Fruit fly (Drosophila melanogaster) ovary, adult (tissue): Measurements from ENCODE around the gene Gr93a.
A peak's percentile ranks its signal among the peaks of the same experiment; 100 is the strongest.

Experiments
- CG17801 ChIP-seq: fragments of 200-800 bp; optimal IDR thresholded peaks from 2 replicates; lab custom pipeline; 2019; ENCODE audit warnings: missing biosample characterization, mild to moderate bottlenecking, missing genetic modification characterization, moderate library complexity; ENCODE audit not compliant: partially characterized antibody

Gr93a gene

DNA sequence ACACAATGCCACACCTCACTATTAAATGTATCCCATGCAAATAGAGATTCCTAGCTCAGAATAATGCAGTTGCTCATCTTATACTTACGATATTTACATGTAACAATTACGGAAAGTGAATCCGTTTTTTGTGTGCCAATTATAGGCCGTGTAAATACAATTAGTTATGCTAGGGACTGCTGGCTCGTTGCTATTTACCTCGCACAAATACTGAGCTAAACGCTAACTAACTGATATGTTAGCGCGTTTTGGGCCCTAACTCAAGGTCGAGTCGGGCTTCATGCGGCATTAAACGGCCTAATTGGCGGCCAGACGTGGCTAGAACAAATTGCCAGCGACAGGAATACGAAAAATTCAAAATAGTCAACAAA lies 24.6 kb downstream of the Gr93a start:
- TF ChIP-seq CG17801, result no peak

DNA sequence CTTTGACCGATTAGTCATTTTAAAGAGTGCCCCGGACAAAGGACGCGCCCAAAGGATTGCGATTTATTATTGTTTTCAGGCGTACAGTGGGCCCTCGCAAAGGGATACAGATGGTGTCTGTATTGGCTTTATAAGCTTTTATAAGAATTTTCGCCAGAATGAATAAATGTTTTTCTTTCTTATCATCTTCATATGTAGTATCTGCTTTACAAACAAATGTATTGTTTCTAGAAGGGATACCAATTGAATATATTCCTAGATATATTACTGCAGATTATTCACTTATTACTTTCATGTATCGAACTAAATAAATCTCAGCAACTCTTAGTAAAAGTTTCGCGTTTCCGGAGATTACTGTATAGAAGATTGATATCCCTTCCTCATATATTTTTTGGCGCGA lies 25.2 kb downstream of the Gr93a start:
- no peak for TF ChIP-seq CG17801

DNA sequence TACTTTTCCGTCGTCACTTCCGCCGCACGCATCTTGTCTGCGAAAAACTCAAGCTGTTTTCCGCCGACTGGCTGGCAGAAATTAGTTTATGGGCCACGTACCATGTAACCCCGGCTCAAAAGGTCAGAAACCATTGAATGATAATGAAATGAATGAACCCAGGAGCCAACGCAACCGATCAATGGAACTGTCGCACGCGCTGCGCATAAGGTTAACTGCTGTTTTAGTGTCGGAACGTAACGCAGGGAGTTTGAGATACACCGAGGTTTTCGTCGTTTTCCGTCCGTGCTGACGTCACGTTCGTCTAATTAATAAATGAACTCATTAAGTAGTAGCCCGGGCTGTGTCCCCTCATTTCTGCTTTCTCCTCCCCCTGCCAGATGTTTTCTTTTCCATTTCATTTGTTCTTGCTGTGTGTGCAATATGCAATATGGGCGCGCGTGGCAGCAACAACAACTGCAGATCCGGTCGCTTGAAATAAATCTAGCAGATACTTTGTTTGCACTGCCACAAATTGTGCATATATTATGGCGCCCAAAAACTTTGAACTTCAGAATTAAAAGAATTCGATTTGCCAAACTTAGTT lies 26.1 kb downstream of the Gr93a start:
- no peak for TF ChIP-seq CG17801

DNA sequence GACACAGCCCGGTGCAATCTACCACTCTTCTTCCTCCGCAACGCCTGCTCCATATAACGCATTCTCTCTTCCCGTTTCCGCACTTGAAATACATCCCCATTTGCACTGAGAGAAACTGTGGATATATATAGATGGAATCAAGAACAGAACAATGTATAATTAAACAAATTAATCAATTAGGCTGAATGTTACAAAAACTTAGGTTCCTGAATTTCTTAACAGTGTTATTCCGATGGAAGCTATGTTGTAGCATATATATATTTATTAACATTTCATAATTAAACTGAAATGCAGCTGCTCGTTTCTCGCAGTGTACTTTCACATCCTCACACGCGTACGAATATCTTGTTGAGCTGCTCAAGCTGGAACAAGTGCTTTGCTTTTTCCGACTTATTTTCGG lies 27.2 kb downstream of the Gr93a start:
- TF ChIP-seq CG17801, result no peak

DNA sequence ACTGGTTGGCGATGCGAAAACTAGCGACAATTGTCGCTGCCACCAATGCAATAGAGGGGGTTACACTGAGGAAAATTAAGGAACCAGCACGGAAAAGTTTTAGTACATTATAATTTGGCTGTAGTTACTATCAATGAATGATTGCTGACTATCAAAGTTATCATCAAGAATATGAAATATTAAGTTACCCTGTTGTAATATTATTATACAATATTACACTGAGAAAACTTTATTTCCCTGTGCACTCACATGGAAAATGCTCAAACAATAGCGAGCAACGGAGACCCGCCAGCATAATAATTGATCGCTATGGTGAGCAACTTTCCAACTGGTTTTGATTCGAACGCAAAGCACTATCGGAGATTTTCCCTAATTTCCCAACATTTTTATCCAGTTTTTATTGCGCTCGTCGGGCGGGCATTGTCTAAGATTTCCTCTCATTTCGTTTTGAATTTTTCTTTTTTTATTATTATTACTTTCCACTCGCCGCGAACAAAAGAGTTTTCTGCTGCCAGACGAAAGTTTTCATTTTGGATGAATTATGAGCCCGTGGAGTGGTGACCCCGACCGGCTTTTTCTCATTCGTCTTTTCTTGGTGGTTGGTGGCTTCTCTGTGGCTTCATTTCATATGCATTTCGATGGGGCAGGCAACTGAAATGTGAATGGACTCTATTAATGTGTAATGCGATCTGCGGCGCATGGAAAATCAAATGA lies 30.0 kb downstream of the Gr93a start:
- no peak for TF ChIP-seq CG17801

DNA sequence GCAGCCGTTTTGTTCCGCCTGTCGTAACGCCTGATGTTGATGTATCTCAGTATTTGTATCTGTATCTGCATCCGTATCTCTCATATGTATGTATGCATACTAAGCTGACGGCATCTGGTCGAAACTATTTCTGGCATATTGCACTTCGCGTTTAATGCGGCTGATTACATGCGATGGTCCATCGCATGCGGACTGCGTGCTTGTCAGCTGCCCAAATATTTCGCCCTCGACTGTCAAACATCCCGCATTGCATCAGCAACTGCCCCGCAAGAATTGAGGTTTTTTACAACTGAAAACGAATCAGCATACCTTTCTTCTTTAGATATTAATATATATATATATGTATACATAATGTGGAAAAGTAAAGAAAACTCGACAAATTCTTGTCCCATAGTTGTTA lies 30.6 kb downstream of the Gr93a start:
- TF ChIP-seq CG17801, result no peak

DNA sequence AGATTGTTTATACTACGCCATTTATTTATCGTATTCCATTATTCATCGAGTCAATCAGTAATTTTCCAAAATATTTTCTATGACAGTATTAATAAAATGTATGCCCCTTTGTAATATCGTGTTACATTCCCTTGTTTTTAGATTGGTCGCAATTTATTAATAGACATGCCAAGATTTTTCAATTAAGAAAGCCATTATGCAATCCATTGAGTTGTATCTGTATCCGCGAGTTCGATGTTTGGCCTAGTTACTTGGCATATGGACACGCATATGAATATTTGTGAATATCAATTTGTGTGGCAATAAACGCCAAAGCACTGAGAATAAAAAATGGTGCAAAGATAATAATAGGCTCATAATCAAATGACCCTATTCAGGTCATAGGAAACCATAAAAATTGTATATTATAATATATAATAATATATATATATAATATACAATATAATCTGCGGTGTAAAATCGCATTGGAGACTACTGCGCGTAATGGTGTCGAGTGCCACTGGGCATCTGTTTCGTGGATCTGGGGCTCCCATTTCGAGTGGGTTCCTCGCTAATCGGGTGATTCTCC lies 31.6 kb downstream of the Gr93a start:
- TF ChIP-seq CG17801, result no peak

DNA sequence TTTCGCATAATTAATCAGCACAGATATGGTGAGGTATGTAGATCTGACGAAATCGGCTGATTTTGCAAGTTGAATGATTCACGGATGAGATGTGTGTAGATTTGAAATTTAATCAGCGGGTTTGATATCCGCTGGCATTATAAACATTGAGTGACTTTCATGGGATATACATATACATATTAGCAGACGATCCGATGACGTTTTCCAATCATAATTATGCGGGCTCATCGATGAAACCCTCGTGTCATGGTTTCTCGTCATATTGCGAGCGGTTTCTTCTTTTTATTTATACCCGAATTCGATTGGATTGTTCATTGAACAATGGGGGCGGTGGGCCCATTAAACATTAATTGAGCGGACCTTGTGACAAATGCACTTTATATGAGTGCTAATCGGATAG lies 32.2 kb downstream of the Gr93a start:
- no peak for TF ChIP-seq CG17801

DNA sequence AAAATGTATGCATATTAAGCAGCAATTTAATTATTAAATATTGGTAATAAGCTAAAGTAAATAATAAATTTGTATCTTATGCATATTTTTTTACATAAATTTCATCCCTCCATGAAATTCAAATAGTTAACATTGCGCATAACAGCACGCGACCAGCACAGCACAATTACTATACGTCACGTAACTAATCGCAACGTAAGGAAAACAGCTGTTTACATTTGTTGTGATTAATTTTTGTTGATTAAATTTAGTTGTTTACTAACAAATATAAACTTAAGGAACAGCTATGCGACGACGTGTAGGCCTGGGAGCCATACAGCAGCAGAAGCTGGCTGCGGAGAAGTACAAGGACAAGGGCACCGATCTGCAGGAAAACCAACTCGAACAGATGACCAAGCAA lies 32.7 kb downstream of the Gr93a start, which contains the start of gene lsn:
TSS of gene lsn (plus strand) at position 177 of the 400 bp plus-strand sequence.
- no peak for TF ChIP-seq CG17801

DNA sequence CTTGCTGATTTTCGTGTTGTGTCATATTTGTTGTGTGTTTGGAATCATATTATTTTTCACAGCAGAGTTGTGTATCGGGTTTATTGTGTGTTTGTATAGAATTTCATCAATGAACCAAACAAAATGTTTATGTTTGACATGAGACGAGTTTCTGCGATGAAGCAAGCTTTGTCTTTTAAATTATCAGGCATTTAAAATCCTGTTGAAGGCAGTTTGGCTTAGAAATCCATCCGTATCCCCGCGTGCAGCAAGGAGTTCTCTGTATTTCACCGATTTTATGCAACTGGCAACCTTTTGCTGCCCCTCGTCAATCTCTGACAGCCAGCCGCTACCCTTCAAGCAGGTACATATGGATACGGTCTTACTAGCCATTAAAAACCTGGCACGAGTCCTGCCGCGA lies 35.5 kb downstream of the Gr93a start, which contains the start of the genes CG6569 and Cby:
TSS of gene CG6569 (minus strand) at position 101 of the 400 bp plus-strand sequence.
TSS of gene Cby (plus strand) at position 185 of the 400 bp plus-strand sequence.
- TF ChIP-seq CG17801, result no peak

DNA sequence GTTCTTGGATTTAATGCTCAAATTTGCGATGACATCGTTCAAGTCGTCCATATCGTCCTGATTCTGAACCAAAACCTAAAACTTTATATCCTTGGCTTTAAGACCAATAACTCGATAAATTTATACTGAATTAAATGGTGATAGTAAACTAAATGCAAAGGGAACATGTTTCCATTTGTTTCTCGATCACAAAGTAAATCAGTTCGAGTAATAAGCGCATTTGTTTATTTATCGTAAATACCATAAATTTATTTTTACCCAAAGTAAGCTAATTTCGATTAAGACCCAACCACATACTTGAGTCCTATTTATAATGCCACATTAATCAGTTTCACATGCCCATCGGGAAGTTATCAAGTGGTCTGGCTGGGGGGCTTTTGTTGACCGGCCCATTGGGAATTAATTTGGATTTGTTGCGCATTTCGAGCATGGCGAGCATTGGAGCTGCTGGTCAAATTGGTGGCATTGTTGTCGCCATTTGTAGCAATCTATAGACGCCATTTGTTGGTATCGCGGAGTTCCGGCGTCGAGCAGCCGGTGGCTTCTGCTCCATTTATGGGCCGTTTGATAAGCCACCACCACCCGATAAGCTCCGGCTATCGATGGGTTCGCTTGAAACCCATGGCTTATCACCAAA lies 37.3 kb downstream of the Gr93a start, which contains the start of gene CG31174:
TSS of gene CG31174 (minus strand) at position 51 of the 637 bp plus-strand sequence.
- TF ChIP-seq CG17801, result no peak

DNA sequence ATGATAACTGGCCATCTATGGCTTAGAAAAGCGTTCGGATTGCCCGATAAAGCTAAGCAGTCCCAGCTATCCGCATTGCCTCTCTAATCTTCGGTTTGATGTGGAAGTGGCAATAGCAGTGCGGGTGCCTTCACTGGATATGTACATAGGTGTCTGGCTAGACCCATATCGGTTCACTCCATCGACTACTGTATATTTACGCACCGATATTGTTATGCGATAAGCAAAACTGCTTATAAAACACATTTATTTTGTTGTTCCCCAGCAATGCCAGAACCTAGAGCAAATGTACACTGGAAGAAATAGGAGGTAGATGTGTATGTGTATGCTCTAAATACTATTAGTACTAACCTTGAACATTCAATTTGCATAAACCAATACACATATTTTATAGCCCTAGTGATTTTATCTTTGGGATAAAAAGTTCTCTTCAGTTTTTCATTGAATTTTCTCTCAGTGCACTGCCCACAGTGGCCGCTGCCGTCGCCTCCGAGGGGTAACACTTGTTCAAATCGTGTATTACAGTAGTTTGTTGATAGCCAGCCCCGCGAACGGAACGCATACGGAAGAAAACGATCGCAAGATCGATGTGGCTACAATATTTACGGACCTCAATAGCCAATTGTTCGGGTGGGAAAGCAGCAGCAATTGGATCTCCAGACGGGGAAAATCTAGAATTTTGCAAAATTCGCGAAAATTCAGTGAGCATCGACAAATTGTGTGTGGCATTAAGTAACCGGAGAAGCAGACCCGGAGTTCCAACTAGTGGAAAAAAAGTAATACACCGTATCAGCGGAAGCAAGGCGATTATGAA lies 38.1 kb downstream of the Gr93a start, which contains the start of gene CG31431:
TSS of gene CG31431 (plus strand) at position 524 of the 814 bp plus-strand sequence.
- TF ChIP-seq CG17801, result peak; percentile 97

DNA sequence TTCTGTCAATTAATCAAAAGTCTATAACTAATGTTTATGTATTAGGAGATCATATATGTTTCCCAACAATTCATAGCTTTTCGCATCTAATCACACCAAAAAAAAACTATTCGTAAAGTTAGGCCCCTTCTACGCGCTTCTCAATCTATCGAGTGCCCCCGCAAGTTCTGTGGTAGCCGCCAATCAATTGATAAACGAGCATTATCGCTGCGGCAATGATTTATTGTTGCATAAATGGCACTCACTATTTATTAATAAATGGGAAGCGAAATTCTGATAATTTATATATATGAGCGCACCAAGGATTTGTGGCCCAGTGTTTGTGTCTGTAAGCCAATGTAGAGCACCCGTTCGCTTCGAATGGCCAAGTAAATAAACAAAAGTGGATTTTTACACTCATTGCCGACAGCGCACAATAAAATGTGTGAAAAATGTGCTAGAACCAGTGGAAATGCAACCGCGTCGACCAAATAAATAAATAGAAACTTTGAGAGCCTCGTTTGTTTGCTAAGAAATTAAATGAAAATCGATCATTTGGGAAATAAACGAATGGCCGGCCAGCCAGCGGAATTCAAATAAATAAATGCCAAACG lies 39.1 kb downstream of the Gr93a start:
- no peak for TF ChIP-seq CG17801

DNA sequence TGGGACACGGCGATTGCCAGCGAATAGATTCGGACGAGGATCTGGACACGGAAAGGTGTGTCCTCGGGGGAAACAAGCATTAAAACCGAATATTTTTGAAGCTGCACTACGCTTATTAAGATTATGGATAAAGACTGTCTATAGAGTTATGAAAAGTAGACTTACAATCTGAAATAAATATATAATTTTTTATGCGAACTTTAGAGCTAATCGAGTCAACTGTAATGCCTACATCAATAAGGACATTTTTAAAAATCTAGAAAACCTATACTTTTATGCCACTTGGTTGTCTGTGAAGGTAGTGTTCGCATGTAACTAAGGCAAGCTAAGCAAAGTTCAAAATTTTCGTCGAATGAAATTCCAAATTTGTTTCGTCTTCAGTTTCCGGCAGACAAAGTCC lies 41.1 kb downstream of the Gr93a start, which contains the start of gene CG31178:
TSS of gene CG31178 (plus strand) at position 301 of the 400 bp plus-strand sequence.
- no peak for TF ChIP-seq CG17801

DNA sequence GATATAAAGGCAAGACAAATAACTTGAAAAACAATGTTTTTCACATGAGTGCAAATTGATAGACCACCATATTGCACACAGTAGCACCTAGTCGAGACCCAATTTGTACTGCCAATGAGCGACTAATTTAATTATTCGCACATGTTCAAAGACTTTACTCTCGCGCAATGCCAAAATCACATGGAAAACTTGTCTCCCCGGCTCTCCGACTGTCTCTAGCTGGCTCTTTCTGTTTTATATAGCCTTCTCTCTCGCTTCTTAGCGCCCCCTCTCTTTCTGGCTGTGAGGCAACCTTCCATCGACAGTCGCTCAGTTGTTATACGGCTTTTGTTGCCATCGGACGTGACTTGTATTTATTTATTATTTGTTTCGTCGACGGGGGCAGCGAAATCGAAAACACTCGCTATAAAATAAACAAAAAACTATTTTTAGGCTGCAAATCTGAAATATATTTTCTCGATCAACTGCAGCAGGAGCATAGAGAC lies 42.7 kb downstream of the Gr93a start, which contains the start of gene CG6656:
TSS of gene CG6656 (plus strand) at position 312 of the 485 bp plus-strand sequence.
- TF ChIP-seq CG17801, result peak; percentile 53
